Fruit fly (Drosophila melanogaster): ENCODE data around the gene TwdlZ.
A peak's percentile ranks its signal among the peaks of the same experiment; 100 is the strongest.

Gene TwdlZ

dm6 chrX:16691440-16691839 is 46.5 kb upstream of the TwdlZ start (continued):
- TF ChIP-seq tup (GFP tag; optimal IDR thresholded peaks at IDR 0.05): peak; percentile 79
- TF ChIP-seq CG7786 (GFP tag; optimal IDR thresholded peaks at IDR 0.05): peak; percentile 81
- no peak for TF ChIP-seq CG3995 (GFP tag; optimal IDR thresholded peaks at IDR 0.05)
- TF ChIP-seq CG8765 (GFP tag; IDR thresholded peaks at IDR 0.05): peak; percentile 54; the same call in 1 of the 2 replicates
- peak; percentile 84 for TF ChIP-seq CG4424 (GFP tag; optimal IDR thresholded peaks at IDR 0.05)
- TF ChIP-seq Adf1 (GFP tag; IDR thresholded peaks at IDR 0.05): no peak; the same call in 1 of the 2 replicates
- TF ChIP-seq CG9932 (GFP tag; IDR thresholded peaks at IDR 0.05): peak; percentile 48
- TF ChIP-seq H15 (GFP tag; IDR thresholded peaks at IDR 0.05): peak; percentile 83
- TF ChIP-seq lola (GFP tag; optimal IDR thresholded peaks at IDR 0.05): peak in 1 of 3 experiments; percentile 81
- TF ChIP-seq CG4617 (GFP tag; optimal IDR thresholded peaks at IDR 0.05; ENCODE audit: borderline replicate concordance): peak; percentile 40
- peak; percentile 61 for TF ChIP-seq Hmr (GFP tag; optimal IDR thresholded peaks at IDR 0.05)
- TF ChIP-seq CG13624 (GFP tag; optimal IDR thresholded peaks at IDR 0.05): peak; percentile 63
- TF ChIP-seq CG6813 (GFP tag; optimal IDR thresholded peaks at IDR 0.05): peak; percentile 72
- no peak for TF ChIP-seq sna (GFP tag; IDR thresholded peaks at IDR 0.05; ENCODE audit: partially characterized antibody)
- TF ChIP-seq sim (GFP tag; IDR thresholded peaks at IDR 0.05): peak; percentile 79
- TF ChIP-seq CG9797 (GFP tag; optimal IDR thresholded peaks at IDR 0.05): no peak
- TF ChIP-seq CG33213 (GFP tag; optimal IDR thresholded peaks at IDR 0.05): peak; percentile 79
- TF ChIP-seq Camta (GFP tag; optimal IDR thresholded peaks at IDR 0.05): peak; percentile 80
- peak; percentile 93 for TF ChIP-seq sens-2 (GFP tag; IDR thresholded peaks at IDR 0.05)
- TF ChIP-seq lmd (GFP tag; IDR thresholded peaks at IDR 0.05): peak; percentile 83
- TF ChIP-seq CG7987 (GFP tag; optimal IDR thresholded peaks at IDR 0.05): peak; percentile 64
- no peak for TF ChIP-seq Dbx (GFP tag; IDR thresholded peaks at IDR 0.05)
- no peak for TF ChIP-seq hth (optimal IDR thresholded peaks at IDR 0.05)
- peak; percentile 67 for TF ChIP-seq CG10147 (GFP tag; optimal IDR thresholded peaks at IDR 0.05)
- peak; percentile 76 for TF ChIP-seq lilli (GFP tag; optimal IDR thresholded peaks at IDR 0.05)
- peak; percentile 67 for TF ChIP-seq CG12104 (GFP tag; optimal IDR thresholded peaks at IDR 0.05)
- TF ChIP-seq CG4707 (GFP tag; optimal IDR thresholded peaks at IDR 0.05): peak; percentile 84
- TF ChIP-seq Rx (GFP tag; IDR thresholded peaks at IDR 0.05): peak; percentile 89
- TF ChIP-seq ttk (GFP tag; IDR thresholded peaks at IDR 0.05): peak; percentile 90
- TF ChIP-seq dmrt99B (tag; optimal IDR thresholded peaks at IDR 0.05): peak; percentile 89
- peak; percentile 50 for TF ChIP-seq CG10565 (GFP tag; optimal IDR thresholded peaks at IDR 0.05)
- no peak for TF ChIP-seq Sin3A (optimal IDR thresholded peaks at IDR 0.05)
- TF ChIP-seq tx (GFP tag; optimal IDR thresholded peaks at IDR 0.05): peak; percentile 78
- peak; percentile 88 for TF ChIP-seq nmo (GFP tag; optimal IDR thresholded peaks at IDR 0.05)
- TF ChIP-seq aop (GFP tag; IDR thresholded peaks at IDR 0.05): peak; percentile 80
- peak in 1 of 2 experiments; percentile 84 for TF ChIP-seq Eip74EF (GFP tag; optimal IDR thresholded peaks at IDR 0.05)
- peak; percentile 86 for TF ChIP-seq CG14014 (GFP tag; IDR thresholded peaks at IDR 0.05)
- TF ChIP-seq CG6765 (GFP tag; optimal IDR thresholded peaks at IDR 0.05): no peak
- TF ChIP-seq CG7556 (GFP tag; optimal IDR thresholded peaks at IDR 0.05): peak; percentile 64
- TF ChIP-seq CG11247 (GFP tag; IDR thresholded peaks at IDR 0.05): peak; percentile 76
- peak; percentile 84 for TF ChIP-seq gcm (GFP tag; optimal IDR thresholded peaks at IDR 0.05)
- peak; percentile 67 for TF ChIP-seq kay (GFP tag; optimal IDR thresholded peaks at IDR 0.05)
- TF ChIP-seq HLH3B (GFP tag; IDR thresholded peaks at IDR 0.05): peak; percentile 86
- peak; percentile 82 for TF ChIP-seq slbo (GFP tag; IDR thresholded peaks at IDR 0.05)
- TF ChIP-seq unpg (GFP tag; optimal IDR thresholded peaks at IDR 0.05): peak; percentile 91
- TF ChIP-seq ap (GFP tag; IDR thresholded peaks at IDR 0.05): peak; percentile 88
- peak; percentile 22 for TF ChIP-seq abd-A (tag; optimal IDR thresholded peaks at IDR 0.05)
- peak; percentile 74 for TF ChIP-seq wek (GFP tag; optimal IDR thresholded peaks at IDR 0.05)
- TF ChIP-seq CG7372 (GFP tag; IDR thresholded peaks at IDR 0.05): peak; percentile 74; the same call in 1 of the 2 replicates
- TF ChIP-seq Ssrp (tag; optimal IDR thresholded peaks at IDR 0.05): peak; percentile 86
- no peak for TF ChIP-seq luna (GFP tag; optimal IDR thresholded peaks at IDR 0.05)

All from whole organism, embryonic.